Fruit fly (Drosophila melanogaster) whole organism, pupa: ENCODE measurements around the gene CG1785.
A peak's percentile ranks its signal among the peaks of the same experiment; 100 is the strongest.

ENCODE experiments used
- CG10348 ChIP-seq: fragments of 200-800 bp; sonication (Bioruptor generic); IDR thresholded peaks from 2 replicates; pipeline ENCODE4 v1.3.6; 2022; ENCODE audit warnings: missing biosample characterization, missing genetic modification characterization
- CG13204 ChIP-seq: fragments of 200-800 bp; sonication (Bioruptor generic); optimal IDR thresholded peaks from 2 replicates; lab custom pipeline; 2018; ENCODE audit warnings: missing biosample characterization, mild to moderate bottlenecking, missing genetic modification characterization, moderate library complexity
- CG14655 ChIP-seq: fragments of 200-800 bp; sonication (Bioruptor generic); optimal IDR thresholded peaks from 3 replicates; lab custom pipeline; 2017; ENCODE audit warnings: mild to moderate bottlenecking, missing biosample characterization, missing genetic modification reagents, missing genetic modification characterization
- CG17806 ChIP-seq: fragments of 200-800 bp; sonication (Bioruptor generic); optimal IDR thresholded peaks from 2 replicates; lab custom pipeline; 2018; ENCODE audit warnings: missing biosample characterization, mild to moderate bottlenecking, missing genetic modification characterization, moderate library complexity
- CG4496 ChIP-seq: fragments of 200-800 bp; sonication (Bioruptor generic); IDR thresholded peaks from 3 replicates; pipeline ENCODE4 v1.3.6; 2022; ENCODE audit warnings: missing biosample characterization, missing genetic modification characterization
- CG9948 ChIP-seq: fragments of 200-800 bp; sonication (Bioruptor generic); optimal IDR thresholded peaks from 2 replicates; lab custom pipeline; 2018; ENCODE audit warnings: missing biosample characterization, mild to moderate bottlenecking, missing genetic modification characterization, moderate library complexity
- D1 ChIP-seq: fragments of 200-800 bp; sonication (Bioruptor generic); optimal IDR thresholded peaks from 2 replicates; lab custom pipeline; 2018; ENCODE audit warnings: missing biosample characterization, mild to moderate bottlenecking, missing genetic modification characterization, moderate library complexity
- EcR ChIP-seq: fragments of 200-800 bp; sonication (Bioruptor generic); optimal IDR thresholded peaks from 3 replicates; lab custom pipeline; 2019; ENCODE audit warnings: missing biosample characterization, missing genetic modification characterization, mild to moderate bottlenecking, moderate library complexity, missing genetic modification reagents
- Pif1A ChIP-seq: fragments of 200-800 bp; sonication (Bioruptor generic); optimal IDR thresholded peaks from 3 replicates; lab custom pipeline; 2016; ENCODE audit warnings: missing biosample characterization, missing genetic modification characterization
- Snoo ChIP-seq: fragments of 200-800 bp; sonication (Bioruptor generic); optimal IDR thresholded peaks from 3 replicates; lab custom pipeline; 2017; ENCODE audit warnings: missing biosample characterization, mild to moderate bottlenecking, missing genetic modification characterization, inconsistent platforms
- rn ChIP-seq: fragments of 200-800 bp; sonication (Bioruptor generic); IDR thresholded peaks from 2 replicates; pipeline ENCODE4 v1.3.6; 2022; ENCODE audit warnings: missing biosample characterization, missing genetic modification characterization

- TF ChIP-seq rn (GFP tag; lab: Robert Waterston, UW), result peak; percentile 87
- TF ChIP-seq EcR (GFP tag; lab: Kevin White, UChicago), result peak; percentile 11
- peak; percentile 79 for TF ChIP-seq CG9948 (tag; lab: Kevin White, UChicago)
- no peak for TF ChIP-seq CG13204 (GFP tag; lab: Kevin White, UChicago)
- TF ChIP-seq Pif1A, result peak; percentile 84
- peak; percentile 83 for TF ChIP-seq Snoo (tag; lab: Kevin White, UChicago)
- peak; percentile 82 for TF ChIP-seq CG17806 (tag; lab: Kevin White, UChicago)
- TF ChIP-seq CG4496 (GFP tag; lab: Robert Waterston, UW), result peak; percentile 94
- no peak for TF ChIP-seq D1 (tag; lab: Kevin White, UChicago)
- peak; percentile 65 for TF ChIP-seq CG10348 (GFP tag; lab: Robert Waterston, UW)
- peak; percentile 35 for TF ChIP-seq CG14655 (GFP tag; lab: Kevin White, UChicago)
Observed at dm6 chrX:8714064-8715046, at the start of gene CG1785, which contains the start of gene CG2004.
